Fruit fly (Drosophila melanogaster) whole organism, embryonic: ENCODE results near the gene ec.
A peak's percentile ranks its signal among the peaks of the same experiment; 100 is the strongest.

Experiments
- BEAF-32 ChIP-seq: fragments of 200-800 bp; sonication (Bioruptor generic); optimal IDR thresholded peaks from 3 replicates; lab custom pipeline; 2017; ENCODE audit warnings: missing biosample characterization, missing genetic modification characterization, mild to moderate bottlenecking, moderate library complexity, missing genetic modification reagents
- CG10654 ChIP-seq: fragments of 200-800 bp; sonication (Bioruptor generic); optimal IDR thresholded peaks from 2 replicates; lab custom pipeline; 2016; ENCODE audit warnings: missing biosample characterization, missing genetic modification characterization
- CG10959 ChIP-seq: fragments of 200-800 bp; sonication (Bioruptor generic); IDR thresholded peaks from 2 replicates; pipeline ENCODE4 v1.3.6; 2022; ENCODE audit warnings: missing biosample characterization, missing genetic modification characterization
- CG11085 ChIP-seq: fragments of 200-800 bp; sonication (Bioruptor generic); IDR thresholded peaks from 2 replicates; pipeline ENCODE4 v1.3.6; 2022; ENCODE audit warnings: missing biosample characterization, missing genetic modification characterization
- CG11398 ChIP-seq: fragments of 200-800 bp; sonication (Bioruptor generic); optimal IDR thresholded peaks from 2 replicates; lab custom pipeline; 2016; ENCODE audit warnings: missing biosample characterization, missing genetic modification characterization
- CG12104 ChIP-seq: fragments of 200-800 bp; sonication (Bioruptor generic); optimal IDR thresholded peaks from 3 replicates; lab custom pipeline; 2016; ENCODE audit warnings: missing biosample characterization, missing genetic modification characterization
- CG13296 ChIP-seq: fragments of 200-800 bp; sonication (Bioruptor generic); optimal IDR thresholded peaks from 3 replicates; lab custom pipeline; 2018; ENCODE audit warnings: missing biosample characterization, mild to moderate bottlenecking, missing genetic modification characterization
- CG14710 ChIP-seq: fragments of 200-800 bp; sonication (Bioruptor generic); optimal IDR thresholded peaks from 3 replicates; lab custom pipeline; 2019; ENCODE audit warnings: missing biosample characterization, mild to moderate bottlenecking, missing genetic modification characterization, moderate library complexity
- CG2116 ChIP-seq: fragments of 200-800 bp; sonication (Bioruptor generic); optimal IDR thresholded peaks from 3 replicates; lab custom pipeline; 2018; ENCODE audit warnings: missing biosample characterization, mild to moderate bottlenecking, missing genetic modification characterization
- CG2875 ChIP-seq: fragments of 200-800 bp; sonication (Bioruptor generic); optimal IDR thresholded peaks from 2 replicates; lab custom pipeline; 2017; ENCODE audit warnings: missing biosample characterization, mild to moderate bottlenecking, missing genetic modification characterization, missing genetic modification reagents
- CG43689 ChIP-seq: fragments of 200-800 bp; sonication (Bioruptor generic); IDR thresholded peaks from 2 replicates; pipeline ENCODE4 v1.3.6; 2022; ENCODE audit warnings: missing biosample characterization, missing genetic modification characterization
- CG7556 ChIP-seq: fragments of 200-800 bp; sonication (Bioruptor generic); optimal IDR thresholded peaks from 2 replicates; lab custom pipeline; 2017; ENCODE audit warnings: missing biosample characterization, mild to moderate bottlenecking, missing genetic modification characterization
- CG7963 ChIP-seq: fragments of 200-800 bp; sonication (Bioruptor generic); IDR thresholded peaks from 3 replicates; pipeline ENCODE4 v1.3.6; 2022; ENCODE audit warnings: missing biosample characterization, missing genetic modification characterization; ENCODE audit not compliant: partially characterized antibody
- CG9727 ChIP-seq: fragments of 200-800 bp; sonication (Bioruptor generic); optimal IDR thresholded peaks from 3 replicates; lab custom pipeline; 2017; ENCODE audit warnings: missing biosample characterization, mild to moderate bottlenecking, missing genetic modification characterization
- CrebB ChIP-seq: fragments of 200-800 bp; sonication (Bioruptor generic); optimal IDR thresholded peaks from 3 replicates; lab custom pipeline; 2018; ENCODE audit warnings: missing biosample characterization, mild to moderate bottlenecking, missing genetic modification characterization
- Dbx ChIP-seq: fragments of 200-800 bp; sonication (Bioruptor generic); IDR thresholded peaks from 3 replicates; pipeline ENCODE4 v1.3.6; 2022; ENCODE audit warnings: missing biosample characterization, missing genetic modification characterization
- Dip3 ChIP-seq: fragments of 200-800 bp; sonication (Bioruptor generic); optimal IDR thresholded peaks from 3 replicates; lab custom pipeline; 2016; ENCODE audit warnings: missing biosample characterization, missing genetic modification characterization
- Doc2 ChIP-seq: fragments of 200-800 bp; sonication (Bioruptor generic); IDR thresholded peaks from 2 replicates; pipeline ENCODE4 v1.3.6; 2022; ENCODE audit warnings: missing biosample characterization, missing genetic modification characterization
- Drgx ChIP-seq: fragments of 200-800 bp; sonication (Bioruptor generic); IDR thresholded peaks from 2 replicates; pipeline ENCODE4 v1.3.6; 2022; ENCODE audit warnings: missing biosample characterization, missing genetic modification characterization
- Eip74EF ChIP-seq, 2 experiments: fragments of 200-800 bp in 1 of 2; fragments of >200 bp in 1 of 2; sonication (Bioruptor generic) in 1 of 2; optimal IDR thresholded peaks; 2 replicates each; lab custom pipeline; 2017 to 2019; ENCODE audit warnings: missing biosample characterization in 2 of 2, missing genetic modification characterization in 2 of 2, mild to moderate bottlenecking in 1 of 2, moderate library complexity in 1 of 2
- Ets97D ChIP-seq: fragments of 200-800 bp; sonication (Bioruptor generic); optimal IDR thresholded peaks from 3 replicates; lab custom pipeline; 2016; ENCODE audit warnings: missing biosample characterization, missing genetic modification characterization
- Hr3 ChIP-seq: fragments of 200-800 bp; sonication (Bioruptor generic); optimal IDR thresholded peaks from 3 replicates; lab custom pipeline; 2016; ENCODE audit warnings: missing biosample characterization, missing genetic modification characterization
- Hr51 ChIP-seq, 2 experiments: fragments of 200-800 bp; sonication (Bioruptor generic); optimal IDR thresholded peaks; 2 replicates in 1 of 2; 3 replicates in 1 of 2; lab custom pipeline; 2016 to 2018; ENCODE audit warnings: missing biosample characterization in 2 of 2, missing genetic modification characterization in 2 of 2, mild to moderate bottlenecking in 1 of 2, moderate library complexity in 1 of 2
- Hr78 ChIP-seq, 2 experiments: fragments of 200-800 bp in 1 of 2; fragments of >200 bp in 1 of 2; sonication (Bioruptor generic) in 1 of 2; optimal IDR thresholded peaks; 2 replicates each; lab custom pipeline; 2017 to 2019; ENCODE audit warnings: missing biosample characterization in 2 of 2, missing genetic modification characterization in 2 of 2, mild to moderate bottlenecking in 1 of 2, moderate library complexity in 1 of 2
- Lpt ChIP-seq: fragments of >200 bp; optimal IDR thresholded peaks from 2 replicates; lab custom pipeline; 2018; ENCODE audit warnings: missing biosample characterization, missing genetic modification characterization
- MESR4 ChIP-seq: fragments of 200-800 bp; sonication (Bioruptor generic); optimal IDR thresholded peaks from 2 replicates; lab custom pipeline; 2018; ENCODE audit warnings: missing biosample characterization, mild to moderate bottlenecking, missing genetic modification characterization, moderate library complexity
- Nf-YB ChIP-seq: fragments of 200-800 bp; sonication (Bioruptor generic); optimal IDR thresholded peaks from 3 replicates; lab custom pipeline; 2019; ENCODE audit warnings: missing biosample characterization, mild to moderate bottlenecking, missing genetic modification characterization, moderate library complexity
- Ravus ChIP-seq: fragments of 200-800 bp; sonication (Bioruptor generic); IDR thresholded peaks from 2 replicates; pipeline ENCODE4 v1.3.6; 2022; ENCODE audit warnings: missing biosample characterization, missing genetic modification characterization
- Sry-δ ChIP-seq: fragments of 200-800 bp; sonication (Bioruptor generic); optimal IDR thresholded peaks from 2 replicates; lab custom pipeline; 2016; ENCODE audit warnings: missing biosample characterization, missing genetic modification characterization
- Xrp1 ChIP-seq: fragments of 200-800 bp; sonication (Bioruptor generic); IDR thresholded peaks from 2 replicates; pipeline ENCODE4 v1.3.6; 2022; ENCODE audit warnings: missing biosample characterization, missing genetic modification characterization
- btn ChIP-seq: fragments of 200-800 bp; sonication (Bioruptor generic); optimal IDR thresholded peaks from 2 replicates; lab custom pipeline; 2016; ENCODE audit warnings: missing biosample characterization, missing genetic modification characterization
- chif ChIP-seq, 2 experiments: fragments of 200-800 bp; sonication (Bioruptor generic); optimal IDR thresholded peaks; 3 replicates each; lab custom pipeline; 2016; ENCODE audit warnings: missing biosample characterization in 2 of 2, missing genetic modification characterization in 2 of 2
- fd102C ChIP-seq: fragments of 200-800 bp; sonication (Bioruptor generic); optimal IDR thresholded peaks from 2 replicates; lab custom pipeline; 2018; ENCODE audit warnings: missing biosample characterization, mild to moderate bottlenecking, missing genetic modification characterization, moderate library complexity
- ftz-f1 ChIP-seq: fragments of 200-800 bp; sonication (Bioruptor generic); optimal IDR thresholded peaks from 2 replicates; lab custom pipeline; 2016; ENCODE audit warnings: missing biosample characterization, missing genetic modification characterization
- hbn ChIP-seq: fragments of 200-800 bp; sonication (Bioruptor generic); IDR thresholded peaks from 2 replicates; pipeline ENCODE4 v1.3.6; 2022; ENCODE audit warnings: missing biosample characterization, missing genetic modification characterization; ENCODE audit not compliant: partially characterized antibody
- jigr1 ChIP-seq: fragments of 200-800 bp; sonication (Bioruptor generic); IDR thresholded peaks from 3 replicates; pipeline ENCODE4 v1.3.6; 2022; ENCODE audit warnings: missing biosample characterization, missing genetic modification characterization
- lola ChIP-seq, 3 experiments: fragments of >200 bp in 2 of 3; fragments of 200-800 bp in 1 of 3; sonication (Bioruptor generic) in 1 of 3; optimal IDR thresholded peaks; 2 replicates each; lab custom pipeline; 2017 to 2019; ENCODE audit warnings: missing biosample characterization in 3 of 3, missing genetic modification characterization in 3 of 3, mild to moderate bottlenecking in 1 of 3, moderate library complexity in 1 of 3
- otp ChIP-seq: fragments of 200-800 bp; sonication (Bioruptor generic); IDR thresholded peaks from 3 replicates; pipeline ENCODE4, ENCODE4 v1.3.6; 2022; ENCODE audit warnings: missing biosample characterization, missing genetic modification characterization
- ranshi ChIP-seq: fragments of 200-800 bp; sonication (Bioruptor generic); IDR thresholded peaks from 2 replicates; pipeline ENCODE4 v1.3.6; 2022; ENCODE audit warnings: missing biosample characterization, missing genetic modification characterization
- slou ChIP-seq: fragments of 200-800 bp; sonication (Bioruptor generic); optimal IDR thresholded peaks from 3 replicates; lab custom pipeline; 2016; ENCODE audit warnings: missing biosample characterization, missing genetic modification characterization
- vvl ChIP-seq: fragments of 200-800 bp; sonication (Bioruptor generic); IDR thresholded peaks from 2 replicates; pipeline ENCODE4 v1.3.6; 2022; ENCODE audit warnings: missing biosample characterization, missing genetic modification characterization
- wek ChIP-seq: fragments of 200-800 bp; sonication (Bioruptor generic); optimal IDR thresholded peaks from 3 replicates; lab custom pipeline; 2018; ENCODE audit warnings: missing biosample characterization, mild to moderate bottlenecking, missing genetic modification characterization, moderate library complexity
- wor ChIP-seq: fragments of 200-800 bp; sonication (Bioruptor generic); IDR thresholded peaks from 2 replicates; pipeline ENCODE4 v1.3.6; 2022; ENCODE audit warnings: missing biosample characterization, missing genetic modification characterization
- zen ChIP-seq: fragments of 200-800 bp; sonication (Bioruptor generic); optimal IDR thresholded peaks from 3 replicates; lab custom pipeline; 2018; ENCODE audit warnings: missing biosample characterization, mild to moderate bottlenecking, missing genetic modification characterization, moderate library complexity

Gene ec

dm6 chrX:3819470-3819869, 8.0 kb downstream of the ec start (continued):
- TF ChIP-seq CG7963 (peak; percentile 28; the same call in 1 of the 3 replicates), Hr51 (GFP tag; optimal IDR thresholded peaks at IDR 0.05; lab: Kevin White, UChicago) (no peak)

dm6 chrX:3825069-3825468, 13.6 kb downstream of the ec start:
- TF ChIP-seq BEAF-32 (no peak), Dip3 (no peak), CG10654 (GFP tag; lab: Kevin White, UChicago) (no peak), vvl (GFP tag; lab: Robert Waterston, UW) (peak; percentile 72), Eip74EF (GFP tag; optimal IDR thresholded peaks at IDR 0.05; lab: Kevin White, UChicago) (peak in 1 of 2 experiments; percentile 53), CG12104 (GFP tag; lab: Kevin White, UChicago) (no peak)

dm6 chrX:3827897-3828296, 16.4 kb downstream of the ec start, which contains the start of gene CG2901:
TSS of gene CG2901 (plus strand) at chrX:3828197.
- TF ChIP-seq ranshi (GFP tag; lab: Robert Waterston, UW) (no peak), Lpt (GFP tag; lab: Kevin White, UChicago) (no peak), slou (GFP tag; lab: Kevin White, UChicago) (no peak), Hr3 (GFP tag; lab: Kevin White, UChicago) (no peak), Ets97D (GFP tag; lab: Kevin White, UChicago) (no peak), btn (no peak)

dm6 chrX:3831761-3832160, 20.3 kb downstream of the ec start:
- no peak for TF ChIP-seq CG10959 (GFP tag; lab: Robert Waterston, UW)
- peak; percentile 45; the same call in 1 of the 2 replicates for TF ChIP-seq Drgx
- no peak for TF ChIP-seq fd102C
- TF ChIP-seq otp (GFP tag; lab: Robert Waterston, UW), result no peak
- TF ChIP-seq hbn (GFP tag; lab: Robert Waterston, UW), result no peak
- no peak for TF ChIP-seq Ravus (GFP tag; lab: Robert Waterston, UW)
- no peak for TF ChIP-seq Nf-YB (GFP tag; lab: Kevin White, UChicago)

dm6 chrX:3832226-3832625, 20.7 kb downstream of the ec start:
- no peak for TF ChIP-seq jigr1 (GFP tag; lab: Robert Waterston, UW)
- no peak for TF ChIP-seq CG13296
- no peak for TF ChIP-seq Hr78 (GFP tag; optimal IDR thresholded peaks at IDR 0.05; lab: Kevin White, UChicago)
- no peak for TF ChIP-seq ftz-f1 (GFP tag; lab: Kevin White, UChicago)
- peak; percentile 34 for TF ChIP-seq zen
- TF ChIP-seq Drgx, result no peak
- TF ChIP-seq CG43689 (GFP tag; lab: Robert Waterston, UW), result no peak
- TF ChIP-seq Hr51 (GFP tag; optimal IDR thresholded peaks at IDR 0.05; lab: Kevin White, UChicago), result no peak
- TF ChIP-seq CG11398 (GFP tag; lab: Kevin White, UChicago), result no peak
- TF ChIP-seq CG2116 (GFP tag; lab: Kevin White, UChicago), result no peak
- peak; percentile 36 for TF ChIP-seq wek (GFP tag; lab: Kevin White, UChicago)
- TF ChIP-seq Lpt (GFP tag; lab: Kevin White, UChicago), result no peak
- no peak for TF ChIP-seq CG7556 (GFP tag; lab: Kevin White, UChicago)
- TF ChIP-seq MESR4, result no peak
- TF ChIP-seq CG11085, result no peak
- TF ChIP-seq wor (GFP tag; lab: Robert Waterston, UW), result no peak
- no peak for TF ChIP-seq Doc2 (GFP tag; lab: Robert Waterston, UW)
- TF ChIP-seq CrebB (tag; lab: Kevin White, UChicago), result no peak
- peak; percentile 32 for TF ChIP-seq CG9727 (GFP tag; lab: Kevin White, UChicago)
- no peak for TF ChIP-seq CG2875
- no peak for TF ChIP-seq chif (GFP tag; optimal IDR thresholded peaks at IDR 0.05; lab: Kevin White, UChicago)
- TF ChIP-seq otp (GFP tag; lab: Robert Waterston, UW), result no peak
- TF ChIP-seq CG14710 (tag; lab: Kevin White, UChicago), result peak; percentile 28
- TF ChIP-seq Xrp1 (GFP tag; lab: Robert Waterston, UW), result 0 out of 2 replicates have a peak, but pooled peaks have one; percentile 34
- TF ChIP-seq Sry-δ (GFP tag; lab: Kevin White, UChicago), result no peak
- peak in 1 of 3 experiments; percentile 11 for TF ChIP-seq lola (GFP tag; optimal IDR thresholded peaks at IDR 0.05; lab: Kevin White, UChicago)
- TF ChIP-seq Dbx, result no peak
